Fruit fly (Drosophila melanogaster) whole organism, prepupa: ENCODE data around the gene mei-218.

Source experiments
- CG10669 ChIP-seq: fragments of 200-800 bp; sonication (Bioruptor generic); optimal IDR thresholded peaks from 3 replicates; lab custom pipeline; 2018; ENCODE audit warnings: missing biosample characterization, mild to moderate bottlenecking, missing genetic modification characterization, moderate library complexity
- CG11294 ChIP-seq: fragments of 200-800 bp; sonication (Bioruptor generic); IDR thresholded peaks from 2 replicates; pipeline ENCODE4 v1.3.6; 2022; ENCODE audit warnings: missing biosample characterization, missing genetic modification characterization
- CG11762 ChIP-seq: fragments of 200-800 bp; sonication (Bioruptor generic); optimal IDR thresholded peaks from 3 replicates; lab custom pipeline; 2016; ENCODE audit warnings: missing biosample characterization, missing genetic modification characterization; ENCODE audit not compliant: insufficient read depth
- CG15336 ChIP-seq: fragments of 200-800 bp; sonication (Bioruptor generic); IDR thresholded peaks from 2 replicates; pipeline ENCODE4 v1.3.6; 2022; ENCODE audit warnings: missing biosample characterization, missing genetic modification characterization
- CG1621 ChIP-seq: fragments of 200-800 bp; sonication (Bioruptor generic); optimal IDR thresholded peaks from 3 replicates; lab custom pipeline; 2018; ENCODE audit warnings: missing biosample characterization, mild to moderate bottlenecking, missing genetic modification characterization
- CG16779 ChIP-seq: fragments of 200-800 bp; sonication (Bioruptor generic); optimal IDR thresholded peaks from 3 replicates; lab custom pipeline; 2017; ENCODE audit warnings: missing biosample characterization, mild to moderate bottlenecking, missing genetic modification characterization
- CG3032 ChIP-seq: fragments of 200-800 bp; optimal IDR thresholded peaks from 2 replicates; lab custom pipeline; 2019; ENCODE audit warnings: missing biosample characterization, mild to moderate bottlenecking, missing genetic modification characterization, moderate library complexity
- CG31627 ChIP-seq: fragments of 200-800 bp; sonication (Bioruptor generic); optimal IDR thresholded peaks from 3 replicates; lab custom pipeline; 2016; ENCODE audit warnings: missing biosample characterization, missing genetic modification characterization
- CG32006 ChIP-seq: fragments of 200-800 bp; sonication (Bioruptor generic); optimal IDR thresholded peaks from 3 replicates; lab custom pipeline; 2017; ENCODE audit warnings: missing biosample characterization, mild to moderate bottlenecking, missing genetic modification characterization
- CG3919 ChIP-seq: fragments of 200-800 bp; sonication (Bioruptor generic); optimal IDR thresholded peaks from 3 replicates; lab custom pipeline; 2016; ENCODE audit warnings: missing biosample characterization, missing genetic modification characterization
- CG6163 ChIP-seq: fragments of 200-800 bp; sonication (Bioruptor generic); IDR thresholded peaks from 3 replicates; pipeline ENCODE4 v1.3.6; 2022; ENCODE audit warnings: missing biosample characterization, missing genetic modification characterization
- CG6792 ChIP-seq: fragments of 200-800 bp; sonication (Bioruptor generic); optimal IDR thresholded peaks from 3 replicates; lab custom pipeline; 2016; ENCODE audit warnings: missing biosample characterization, missing genetic modification characterization
- CG6808 ChIP-seq: fragments of 200-800 bp; sonication (Bioruptor generic); optimal IDR thresholded peaks from 3 replicates; lab custom pipeline; 2017; ENCODE audit warnings: missing biosample characterization, missing genetic modification characterization, mild to moderate bottlenecking, moderate library complexity, missing genetic modification reagents
- CG6854 ChIP-seq: fragments of 200-800 bp; sonication (Bioruptor generic); optimal IDR thresholded peaks from 2 replicates; lab custom pipeline; 2017; ENCODE audit warnings: missing biosample characterization, mild to moderate bottlenecking, missing genetic modification characterization
- CG7368 ChIP-seq: fragments of 200-800 bp; sonication (Bioruptor generic); optimal IDR thresholded peaks from 3 replicates; lab custom pipeline; 2016; ENCODE audit warnings: missing biosample characterization, missing genetic modification characterization
- CG8319 ChIP-seq: fragments of 200-800 bp; sonication (Bioruptor generic); optimal IDR thresholded peaks from 3 replicates; lab custom pipeline; 2016; ENCODE audit warnings: missing biosample characterization, missing genetic modification characterization
- CG9139 ChIP-seq: fragments of 200-800 bp; sonication (Bioruptor generic); optimal IDR thresholded peaks from 3 replicates; lab custom pipeline; 2017; ENCODE audit warnings: missing biosample characterization, mild to moderate bottlenecking, missing genetic modification characterization
- Eip78C ChIP-seq: fragments of 200-800 bp; sonication (Bioruptor generic); peaks from one replicate; lab custom pipeline; 2016; ENCODE audit warnings: missing biosample characterization, missing genetic modification characterization
- Gug ChIP-seq: fragments of 200-800 bp; sonication (Bioruptor generic); IDR thresholded peaks from 2 replicates; pipeline ENCODE4 v1.3.6; 2022; ENCODE audit warnings: missing biosample characterization, missing genetic modification characterization
- Hr38 ChIP-seq: sonication (Bioruptor generic); optimal IDR thresholded peaks from 2 replicates; lab custom pipeline; 2016; ENCODE audit warnings: missing biosample characterization, missing genetic modification characterization
- Lpt ChIP-seq: fragments of 200-800 bp; sonication (Bioruptor generic); optimal IDR thresholded peaks from 3 replicates; lab custom pipeline; 2016; ENCODE audit warnings: missing biosample characterization, missing genetic modification characterization
- OdsH ChIP-seq: fragments of 200-800 bp; sonication (Bioruptor generic); optimal IDR thresholded peaks from 3 replicates; lab custom pipeline; 2016; ENCODE audit warnings: missing biosample characterization, missing genetic modification characterization
- Sox102F ChIP-seq: fragments of 200-800 bp; sonication (Bioruptor generic); optimal IDR thresholded peaks from 2 replicates; lab custom pipeline; 2016; ENCODE audit warnings: missing biosample characterization, mild to moderate bottlenecking, missing genetic modification characterization
- Sox14 ChIP-seq: fragments of 200-800 bp; sonication (Bioruptor generic); optimal IDR thresholded peaks from 3 replicates; lab custom pipeline; 2016; ENCODE audit warnings: missing biosample characterization, missing genetic modification characterization
- Sox15 ChIP-seq: fragments of 200-800 bp; sonication (Bioruptor generic); optimal IDR thresholded peaks from 3 replicates; lab custom pipeline; 2016; ENCODE audit warnings: missing biosample characterization, missing genetic modification characterization
- acj6 ChIP-seq: fragments of 200-800 bp; sonication (Bioruptor generic); optimal IDR thresholded peaks from 3 replicates; lab custom pipeline; 2016; ENCODE audit warnings: missing biosample characterization, missing genetic modification characterization
- cyc ChIP-seq: fragments of 200-800 bp; sonication (Bioruptor generic); optimal IDR thresholded peaks from 3 replicates; lab custom pipeline; 2016; ENCODE audit warnings: missing biosample characterization, missing genetic modification characterization
- dsx ChIP-seq: fragments of 200-800 bp; optimal IDR thresholded peaks from 3 replicates; lab custom pipeline; 2019; ENCODE audit warnings: missing biosample characterization, mild to moderate bottlenecking, missing genetic modification characterization, moderate library complexity; ENCODE audit not compliant: poor library complexity, severe bottlenecking
- eg ChIP-seq: fragments of 200-800 bp; sonication (Bioruptor generic); IDR thresholded peaks from 3 replicates; pipeline ENCODE4 v1.3.6; 2022; ENCODE audit warnings: missing biosample characterization, missing genetic modification characterization
- fd59A ChIP-seq: fragments of 200-800 bp; sonication (Bioruptor generic); optimal IDR thresholded peaks from 2 replicates; lab custom pipeline; 2017; ENCODE audit warnings: missing biosample characterization, mild to moderate bottlenecking, missing genetic modification characterization, missing genetic modification reagents
- fd85E ChIP-seq: fragments of 200-800 bp; sonication (Bioruptor generic); optimal IDR thresholded peaks from 3 replicates; lab custom pipeline; 2016; ENCODE audit warnings: missing biosample characterization, missing genetic modification characterization
- fkh ChIP-seq: fragments of 200-800 bp; sonication (Bioruptor generic); optimal IDR thresholded peaks from 3 replicates; lab custom pipeline; 2017; ENCODE audit warnings: missing biosample characterization, mild to moderate bottlenecking, missing genetic modification characterization, moderate library complexity
- net ChIP-seq: fragments of 200-800 bp; sonication (Bioruptor generic); optimal IDR thresholded peaks from 3 replicates; lab custom pipeline; 2016; ENCODE audit warnings: missing biosample characterization, missing genetic modification characterization
- pdm3 ChIP-seq: fragments of 200-800 bp; sonication (Bioruptor generic); optimal IDR thresholded peaks from 3 replicates; lab custom pipeline; 2016; ENCODE audit warnings: missing biosample characterization, missing genetic modification characterization
- salr ChIP-seq, 2 experiments: fragments of 200-800 bp; sonication (Bioruptor generic); optimal IDR thresholded peaks; 3 replicates each; lab custom pipeline; 2016 to 2018; ENCODE audit warnings: missing biosample characterization in 2 of 2, missing genetic modification characterization in 2 of 2, mild to moderate bottlenecking in 1 of 2
- spab ChIP-seq: fragments of 200-800 bp; sonication (Bioruptor generic); optimal IDR thresholded peaks from 2 replicates; lab custom pipeline; 2017; ENCODE audit warnings: missing biosample characterization, mild to moderate bottlenecking, missing genetic modification characterization, missing genetic modification reagents
- ss ChIP-seq, 2 experiments: fragments of 200-800 bp; sonication (Bioruptor generic); optimal IDR thresholded peaks; 2 replicates in 1 of 2; 3 replicates in 1 of 2; lab custom pipeline; 2017 to 2018; ENCODE audit warnings: mild to moderate bottlenecking in 2 of 2, missing biosample characterization in 2 of 2, missing genetic modification characterization in 2 of 2, moderate library complexity in 1 of 2
- svp ChIP-seq: fragments of 200-800 bp; sonication (Bioruptor generic); peaks from one replicate; lab custom pipeline; 2016; ENCODE audit warnings: missing biosample characterization, missing genetic modification characterization
- topi ChIP-seq: fragments of 200-800 bp; sonication (Bioruptor generic); optimal IDR thresholded peaks from 3 replicates; lab custom pipeline; 2016; ENCODE audit warnings: missing biosample characterization, missing genetic modification characterization
- vri ChIP-seq: fragments of 200-800 bp; sonication (Bioruptor generic); optimal IDR thresholded peaks from 3 replicates; lab custom pipeline; 2016; ENCODE audit warnings: missing biosample characterization, mild to moderate bottlenecking, missing genetic modification characterization

The mei-218 gene

dm6 chrX:17159819-17160218 lies 17.0 kb upstream of the mei-218 start, which contains the start of gene baz:
Gene baz (plus strand): TSS chrX:17160006.
- TF ChIP-seq CG3032 (tag; lab: Kevin White, UChicago) = peak; percentile 2
- TF ChIP-seq CG15336 = no peak
- no peak for TF ChIP-seq Lpt (GFP tag; lab: Kevin White, UChicago)
- TF ChIP-seq CG32006 (GFP tag; lab: Kevin White, UChicago) = no peak
- peak; percentile 7 for TF ChIP-seq Sox14 (GFP tag; lab: Kevin White, UChicago)
- TF ChIP-seq ss (GFP tag; optimal IDR thresholded peaks at IDR 0.05; lab: Kevin White, UChicago) = peak in 1 of 2 experiments; percentile 30
- TF ChIP-seq CG6163 (GFP tag; lab: Robert Waterston, UW) = peak; percentile 46; the same call in 1 of the 3 replicates
- peak; percentile 64 for TF ChIP-seq Eip78C
- TF ChIP-seq CG8319 (GFP tag; lab: Kevin White, UChicago) = no peak
- peak; percentile 2 for TF ChIP-seq CG6808 (GFP tag; lab: Kevin White, UChicago)

DNA sequence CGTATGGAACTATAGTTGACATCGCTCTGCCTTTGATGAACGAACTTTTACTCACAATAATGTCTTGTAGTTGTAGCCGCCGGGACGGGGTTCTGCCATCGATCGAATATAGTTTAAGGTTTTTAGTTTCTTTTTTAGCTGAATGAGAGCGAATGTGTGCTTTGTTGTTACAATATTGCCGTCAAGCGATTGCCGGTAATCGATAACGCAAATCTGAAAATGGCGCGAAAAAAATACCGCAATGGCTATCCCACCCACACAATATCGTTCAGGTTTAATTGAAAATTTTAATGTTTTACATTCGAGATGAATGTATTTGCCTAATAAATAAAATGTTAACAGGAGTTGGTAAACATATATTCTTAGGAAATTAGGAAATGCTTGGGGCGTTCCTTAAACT lies 16.3 kb upstream of the mei-218 start, which contains the start of gene xmas:
TSS of gene xmas (minus strand) at position 191 of the 400 bp plus-strand sequence.
- TF ChIP-seq dsx (GFP tag; lab: Kevin White, UChicago) = peak; percentile 66
- no peak for TF ChIP-seq CG9139
- no peak for TF ChIP-seq CG6792 (GFP tag; lab: Kevin White, UChicago)
- no peak for TF ChIP-seq acj6

dm6 chrX:17150660-17151059 lies 7.9 kb upstream of the mei-218 start:
- TF ChIP-seq CG31627 (GFP tag; lab: Kevin White, UChicago) = no peak
- no peak for TF ChIP-seq CG10669 (GFP tag; lab: Kevin White, UChicago)
- TF ChIP-seq fd59A (GFP tag; lab: Kevin White, UChicago) = no peak
- no peak for TF ChIP-seq CG11762 (GFP tag; lab: Kevin White, UChicago)
- TF ChIP-seq CG7368 = no peak
- no peak for TF ChIP-seq CG6808 (GFP tag; lab: Kevin White, UChicago)
- no peak for TF ChIP-seq topi (GFP tag; lab: Kevin White, UChicago)
- no peak for TF ChIP-seq Hr38 (GFP tag; lab: Kevin White, UChicago)
- TF ChIP-seq fd85E (GFP tag; lab: Kevin White, UChicago) = no peak
- no peak for TF ChIP-seq ss (GFP tag; optimal IDR thresholded peaks at IDR 0.05; lab: Kevin White, UChicago)
- no peak for TF ChIP-seq Sox15

DNA sequence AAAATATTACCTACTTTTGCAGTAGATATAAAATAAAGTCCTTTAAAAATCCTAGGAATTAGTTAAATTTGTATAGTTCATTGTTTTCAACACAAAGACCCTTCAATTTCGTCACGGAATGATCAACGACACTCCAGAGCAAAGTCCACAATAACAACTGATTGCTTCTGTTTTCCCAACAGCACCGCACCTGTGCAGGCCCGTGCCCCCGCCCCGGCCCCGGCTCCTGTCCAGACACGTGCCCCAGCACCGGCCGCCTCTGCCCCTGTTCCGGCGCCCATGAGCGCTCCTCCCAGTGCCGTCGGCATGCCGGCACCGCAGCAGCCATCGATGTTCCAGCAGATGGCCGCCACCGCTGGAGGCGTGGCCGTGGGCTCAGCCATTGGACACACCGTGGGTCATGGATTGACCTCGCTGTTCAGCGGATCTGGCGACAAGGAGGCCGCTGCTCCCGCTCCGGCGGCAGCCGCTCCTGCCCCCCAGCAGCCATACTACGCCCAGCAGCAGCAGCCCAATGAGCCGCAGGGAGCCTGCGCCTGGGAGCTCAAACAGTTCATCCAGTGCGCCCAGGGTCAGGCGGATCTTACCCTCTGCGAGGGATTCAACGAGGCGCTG lies 7.0 kb upstream of the mei-218 start:
- TF ChIP-seq CG32006 (GFP tag; lab: Kevin White, UChicago) (no peak), CG6854 (GFP tag; lab: Kevin White, UChicago) (peak; percentile 57), CG15336 (peak; percentile 13; the same call in 1 of the 2 replicates), CG31627 (GFP tag; lab: Kevin White, UChicago) (no peak), Hr38 (GFP tag; lab: Kevin White, UChicago) (no peak), salr (GFP tag; optimal IDR thresholded peaks at IDR 0.05; lab: Kevin White, UChicago) (no peak), CG16779 (peak; percentile 31), ss (GFP tag; optimal IDR thresholded peaks at IDR 0.05; lab: Kevin White, UChicago) (peak; percentile 71 to 79), CG11294 (no peak), CG6808 (GFP tag; lab: Kevin White, UChicago) (peak; percentile 64), CG3919 (GFP tag; lab: Kevin White, UChicago) (no peak), spab (GFP tag; lab: Kevin White, UChicago) (no peak), eg (GFP tag; lab: Robert Waterston, UW) (no peak), CG3032 (tag; lab: Kevin White, UChicago) (no peak)

dm6 chrX:17148951-17149449 lies 6.2 kb upstream of the mei-218 start, which contains the start of gene Chchd2:
Gene Chchd2 (plus strand): TSS chrX:17149001.
- TF ChIP-seq CG11294 (no peak), CG10669 (GFP tag; lab: Kevin White, UChicago) (no peak), Sox15 (no peak), CG15336 (peak; percentile 39; the same call in 1 of the 2 replicates), CG6163 (GFP tag; lab: Robert Waterston, UW) (peak; percentile 43; the same call in 1 of the 3 replicates), net (GFP tag; lab: Kevin White, UChicago) (no peak), Sox14 (GFP tag; lab: Kevin White, UChicago) (peak; percentile 28), CG16779 (peak; percentile 29), Sox102F (GFP tag; lab: Kevin White, UChicago) (no peak), Gug (no peak), Eip78C (peak; percentile 42), cyc (GFP tag; lab: Kevin White, UChicago) (no peak), fkh (GFP tag; lab: Kevin White, UChicago) (peak; percentile 74), svp (GFP tag; lab: Kevin White, UChicago) (peak; percentile 67), OdsH (GFP tag; lab: Kevin White, UChicago) (no peak), fd59A (GFP tag; lab: Kevin White, UChicago) (no peak), pdm3 (GFP tag; lab: Kevin White, UChicago) (no peak), vri (GFP tag; lab: Kevin White, UChicago) (peak; percentile 94), CG6854 (GFP tag; lab: Kevin White, UChicago) (peak; percentile 74), CG1621 (tag; lab: Kevin White, UChicago) (no peak)
